Worm (Caenorhabditis elegans): ENCODE results near the gene clec-88.
A peak's percentile ranks its signal among the peaks of the same experiment; 100 is the strongest.

Gene clec-88

ce11 chrII:6346551-6347079 lies 18.9 kb upstream of the clec-88 start:
- TF ChIP-seq lsy-12 (tag; optimal IDR thresholded peaks at IDR 0.05) (peak; percentile 74), zag-1 (tag; optimal IDR thresholded peaks at IDR 0.05) (no peak), elt-3 (tag; optimal IDR thresholded peaks at IDR 0.05) (peak in 1 of 3 experiments; percentile 38), ceh-9 (tag; optimal IDR thresholded peaks at IDR 0.05) (no peak), tbx-2 (tag; optimal IDR thresholded peaks at IDR 0.05) (peak; percentile 71), daf-12 (tag; optimal IDR thresholded peaks at IDR 0.05) (no peak), nhr-23 (tag; optimal IDR thresholded peaks at IDR 0.05) (peak; percentile 89), mdl-1 (tag; optimal IDR thresholded peaks at IDR 0.05) (no peak), nhr-11 (tag; optimal IDR thresholded peaks at IDR 0.05) (no peak), eor-1 (tag; optimal IDR thresholded peaks at IDR 0.05) (no peak), ceh-28 (tag; optimal IDR thresholded peaks at IDR 0.05) (peak; percentile 0), egl-27 (tag; optimal IDR thresholded peaks at IDR 0.05) (no peak), lin-39 (tag; optimal IDR thresholded peaks at IDR 0.05) (peak; percentile 1), elt-1 (tag; optimal IDR thresholded peaks at IDR 0.05) (peak; percentile 45), snpc-4 (tag; optimal IDR thresholded peaks at IDR 0.05) (no peak), nhr-25 (tag; optimal IDR thresholded peaks at IDR 0.05) (peak; percentile 85), elt-2 (tag; optimal IDR thresholded peaks at IDR 0.05) (peak; percentile 61), skn-1 (tag; optimal IDR thresholded peaks at IDR 0.05) (peak; percentile 79), mml-1 (tag; optimal IDR thresholded peaks at IDR 0.05) (no peak), nhr-28 (tag; optimal IDR thresholded peaks at IDR 0.05) (peak; percentile 30), nhr-77 (tag; optimal IDR thresholded peaks at IDR 0.05) (no peak), ceh-16 (tag; optimal IDR thresholded peaks at IDR 0.05) (no peak), nfya-1 (tag; optimal IDR thresholded peaks at IDR 0.05; ENCODE audit: insufficient read depth) (peak; percentile 66), fkh-10 (GFP tag; optimal IDR thresholded peaks at IDR 0.05) (no peak), ceh-82 (tag; optimal IDR thresholded peaks at IDR 0.05) (peak; percentile 51), unc-39 (tag; optimal IDR thresholded peaks at IDR 0.05) (no peak), nhr-67 (tag; optimal IDR thresholded peaks at IDR 0.05) (no peak), fkh-2 (tag; optimal IDR thresholded peaks at IDR 0.05) (no peak), unc-62 (GFP tag; optimal IDR thresholded peaks at IDR 0.05) (no peak), nhr-76 (tag; optimal IDR thresholded peaks at IDR 0.05) (no peak), pha-4 (tag; optimal IDR thresholded peaks at IDR 0.05) (peak; percentile 70), lin-15B (tag; optimal IDR thresholded peaks at IDR 0.05) (no peak), ZK546.5 (tag; optimal IDR thresholded peaks at IDR 0.05) (no peak), nhr-237 (tag; optimal IDR thresholded peaks at IDR 0.05) (no peak), pqm-1 (tag; optimal IDR thresholded peaks at IDR 0.05) (peak; percentile 38), hmg-11 (tag; optimal IDR thresholded peaks at IDR 0.05) (peak; percentile 17), ama-1 (optimal IDR thresholded peaks at IDR 0.05) (peak; percentile 97), fos-1 (tag; optimal IDR thresholded peaks at IDR 0.05) (peak; percentile 12), sea-2 (GFP tag; optimal IDR thresholded peaks at IDR 0.05) (no peak), nhr-43 (tag; optimal IDR thresholded peaks at IDR 0.05; ENCODE audit: poor library complexity, severe bottlenecking) (peak; percentile 89), nhr-12 (tag; optimal IDR thresholded peaks at IDR 0.05) (no peak), jun-1 (tag; optimal IDR thresholded peaks at IDR 0.05) (peak; percentile 74), R02D3.7 (tag; optimal IDR thresholded peaks at IDR 0.05) (peak; percentile 46), ztf-4 (tag; optimal IDR thresholded peaks at IDR 0.05) (peak; percentile 69), aly-2 (tag; optimal IDR thresholded peaks at IDR 0.05) (no peak), egl-5 (tag; optimal IDR thresholded peaks at IDR 0.05) (peak; percentile 24), ztf-11 (tag; optimal IDR thresholded peaks at IDR 0.05) (no peak)
